Fruit fly (Drosophila melanogaster): Measurements from ENCODE around the gene MED6.

The MED6 gene

dm6 chr3R:9800644-9801330, 32.0 kb upstream of the MED6 start, which contains the start of the genes CG9467 and CG8526 (continued):
- TF ChIP-seq CG7271 (tag; optimal IDR thresholded peaks at IDR 0.05), result no peak
- peak; percentile 68 for TF ChIP-seq CG8388 (GFP tag; optimal IDR thresholded peaks at IDR 0.05)
- TF ChIP-seq CG9797 (GFP tag; optimal IDR thresholded peaks at IDR 0.05), result peak; percentile 85
- TF ChIP-seq CG17186 (GFP tag; optimal IDR thresholded peaks at IDR 0.05), result peak; percentile 24
- TF ChIP-seq org-1 (GFP tag; optimal IDR thresholded peaks at IDR 0.05), result no peak
- TF ChIP-seq CG13624 (GFP tag; optimal IDR thresholded peaks at IDR 0.05), result peak; percentile 58
- TF ChIP-seq Dll (GFP tag; IDR thresholded peaks at IDR 0.05; ENCODE audit: partially characterized antibody), result peak; percentile 88
- TF ChIP-seq sima (GFP tag; optimal IDR thresholded peaks at IDR 0.05), result no peak
- TF ChIP-seq Ssrp (tag; optimal IDR thresholded peaks at IDR 0.05), result peak; percentile 69
- peak; percentile 93 for TF ChIP-seq Ets65A (GFP tag)
- peak; percentile 68; the same call in 1 of the 2 replicates for TF ChIP-seq Rfx (GFP tag; IDR thresholded peaks at IDR 0.05)
- no peak for TF ChIP-seq Blimp-1 (GFP tag; optimal IDR thresholded peaks at IDR 0.05)
- peak; percentile 77 for TF ChIP-seq CG8924 (tag; optimal IDR thresholded peaks at IDR 0.05)
- no peak for TF ChIP-seq CG6683 (GFP tag; optimal IDR thresholded peaks at IDR 0.05)
- no peak for TF ChIP-seq dm (GFP tag; optimal IDR thresholded peaks at IDR 0.05)
- TF ChIP-seq CG10274 (GFP tag; optimal IDR thresholded peaks at IDR 0.05), result no peak
- TF ChIP-seq HmgZ (tag; optimal IDR thresholded peaks at IDR 0.05), result peak; percentile 51
- TF ChIP-seq CG32532 (GFP tag; IDR thresholded peaks at IDR 0.05), result peak; percentile 69
- TF ChIP-seq CG15514 (GFP tag; optimal IDR thresholded peaks at IDR 0.05), result peak; percentile 61
- TF ChIP-seq gem (tag; optimal IDR thresholded peaks at IDR 0.05), result no peak
- TF ChIP-seq kah (GFP tag; optimal IDR thresholded peaks at IDR 0.05), result no peak
- TF ChIP-seq schlank (tag; optimal IDR thresholded peaks at IDR 0.05), result no peak
- no peak for TF ChIP-seq fd102C (GFP tag; optimal IDR thresholded peaks at IDR 0.05)
- TF ChIP-seq lov (optimal IDR thresholded peaks at IDR 0.05), result no peak
- TF ChIP-seq lov (GFP tag; IDR thresholded peaks at IDR 0.05), result no peak
- peak; percentile 40 for TF ChIP-seq vfl (GFP tag; optimal IDR thresholded peaks at IDR 0.05)
- no peak for TF ChIP-seq danr (GFP tag; IDR thresholded peaks at IDR 0.05)
- TF ChIP-seq CG6854 (GFP tag; optimal IDR thresholded peaks at IDR 0.05), result no peak
- TF ChIP-seq CG1603 (tag; optimal IDR thresholded peaks at IDR 0.05), result no peak
- peak; percentile 78 for TF ChIP-seq CG17829 (tag; optimal IDR thresholded peaks at IDR 0.05)
- TF ChIP-seq zen2 (GFP tag; IDR thresholded peaks at IDR 0.05; ENCODE audit: partially characterized antibody), result no peak; the same call in 2 of the 3 replicates
- TF ChIP-seq Adf1 (GFP tag; IDR thresholded peaks at IDR 0.05), result no peak; the same call in 1 of the 2 replicates
- 0 out of 3 replicates have a peak, but pooled peaks have one; percentile 39 for TF ChIP-seq CG11456 (GFP tag; IDR thresholded peaks at IDR 0.05)
- TF ChIP-seq ATbp (GFP tag; optimal IDR thresholded peaks at IDR 0.05), result no peak
- TF ChIP-seq E2f1 (GFP tag; IDR thresholded peaks at IDR 0.05), result peak; percentile 38; the same call in 1 of the 2 replicates
- TF ChIP-seq toy (GFP tag; IDR thresholded peaks at IDR 0.05), result no peak
- no peak for TF ChIP-seq gsb-n (tag; optimal IDR thresholded peaks at IDR 0.05)
- TF ChIP-seq sna (GFP tag; IDR thresholded peaks at IDR 0.05; ENCODE audit: partially characterized antibody), result 0 out of 2 replicates have a peak, but pooled peaks have one; percentile 29
- peak; percentile 97 for TF ChIP-seq CG31441 (GFP tag; IDR thresholded peaks at IDR 0.05)
- peak; percentile 48; the same call in 2 of the 3 replicates for TF ChIP-seq tgo (GFP tag; IDR thresholded peaks at IDR 0.05)
- TF ChIP-seq CG2120 (GFP tag; optimal IDR thresholded peaks at IDR 0.05), result peak; percentile 74
- peak; percentile 49 for TF ChIP-seq Usf (GFP tag; optimal IDR thresholded peaks at IDR 0.05)
- TF ChIP-seq peb (GFP tag; IDR thresholded peaks at IDR 0.05), result no peak
- peak; percentile 77 for TF ChIP-seq Dp (GFP tag; optimal IDR thresholded peaks at IDR 0.05)
- TF ChIP-seq CG14667 (GFP tag; IDR thresholded peaks at IDR 0.05), result peak; percentile 48
- no peak for TF ChIP-seq CG3838 (GFP tag; optimal IDR thresholded peaks at IDR 0.05)
- peak; percentile 79 for TF ChIP-seq trem (tag; optimal IDR thresholded peaks at IDR 0.05)
- TF ChIP-seq CG1647 (GFP tag; optimal IDR thresholded peaks at IDR 0.05), result peak; percentile 23
- TF ChIP-seq crol (GFP tag; IDR thresholded peaks at IDR 0.05), result peak; percentile 24; the same call in 1 of the 2 replicates
- TF ChIP-seq scrt (GFP tag; optimal IDR thresholded peaks at IDR 0.05), result no peak
